Worm (Caenorhabditis elegans) whole organism, midembryonic: ENCODE results near the gene T24B8.4.

ENCODE experiments used
- cog-1 ChIP-seq: sonication (generic microtip); optimal IDR thresholded peaks from 2 replicates; lab custom pipeline; 2016; ENCODE audit warnings: missing genetic modification characterization, missing compliant biosample characterization
- ref-1 ChIP-seq: fragments of 200-800 bp; sonication (Bioruptor generic); conservative IDR thresholded peaks from 2 replicates; pipeline ENCODE4 v1.3.6; 2022; ENCODE audit warnings: missing genetic modification reagents, missing genetic modification characterization, missing compliant biosample characterization
- ztf-29 ChIP-seq: fragments of 200-800 bp; sonication (Bioruptor generic); IDR thresholded peaks from 2 replicates; pipeline ENCODE4 v1.3.6; 2022; ENCODE audit warnings: missing genetic modification reagents, missing genetic modification characterization, missing compliant biosample characterization

DNA sequence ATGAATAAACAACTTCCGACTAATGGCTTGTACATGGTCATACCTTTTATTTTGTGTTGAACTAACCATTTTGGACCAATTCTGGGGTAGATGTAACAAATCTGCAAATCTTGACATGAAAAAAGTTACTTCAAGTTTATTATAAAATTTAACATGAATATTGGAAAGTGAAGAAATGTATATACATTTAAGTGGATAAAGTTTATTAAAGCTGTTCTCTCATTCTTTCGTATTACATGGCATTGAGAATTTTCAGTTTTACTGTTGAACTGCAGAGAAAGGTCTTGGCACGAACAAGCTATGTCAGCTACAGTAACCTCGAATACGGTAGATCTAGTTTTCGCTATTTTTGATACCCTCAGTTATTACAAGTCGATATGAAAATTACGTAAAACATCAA is 22.9 kb upstream of the T24B8.4 start, which contains the start of gene C07H4.1:
- TF ChIP-seq ref-1 (GFP tag; lab: Robert Waterston, UW) (no peak), ztf-29 (GFP tag; lab: Robert Waterston, UW) (no peak), cog-1 (tag; lab: Kevin White, UChicago) (no peak)
